Fruit fly (Drosophila melanogaster) whole organism, embryonic: ENCODE data around the gene Mvl.

Experiments used
- B-H1 ChIP-seq: fragments of 200-800 bp; sonication (Bioruptor generic); IDR thresholded peaks from 3 replicates; pipeline ENCODE4 v1.3.6; 2022; ENCODE audit warnings: missing biosample characterization, missing genetic modification characterization
- Bgb ChIP-seq: fragments of 200-800 bp; sonication (Bioruptor generic); IDR thresholded peaks from 2 replicates; pipeline ENCODE4 v1.3.6; 2022; ENCODE audit warnings: missing biosample characterization, missing genetic modification characterization; ENCODE audit not compliant: partially characterized antibody
- Blimp-1 ChIP-seq: fragments of 200-800 bp; sonication (Bioruptor generic); optimal IDR thresholded peaks from 3 replicates; lab custom pipeline; 2018; ENCODE audit warnings: missing biosample characterization, missing genetic modification characterization, mild to moderate bottlenecking, moderate library complexity, missing genetic modification reagents
- Bteb2 ChIP-seq: fragments of 200-800 bp; sonication (Bioruptor generic); optimal IDR thresholded peaks from 2 replicates; lab custom pipeline; 2016; ENCODE audit warnings: missing biosample characterization, missing genetic modification characterization
- CG10209 ChIP-seq: fragments of 200-800 bp; sonication (Bioruptor generic); optimal IDR thresholded peaks from 3 replicates; lab custom pipeline; 2017; ENCODE audit warnings: missing biosample characterization, mild to moderate bottlenecking, missing genetic modification characterization, missing genetic modification reagents
- CG10979 ChIP-seq: fragments of 200-800 bp; sonication (Bioruptor generic); optimal IDR thresholded peaks from 2 replicates; lab custom pipeline; 2018; ENCODE audit warnings: missing biosample characterization, mild to moderate bottlenecking, missing genetic modification characterization, moderate library complexity
- CG11456 ChIP-seq: fragments of 200-800 bp; sonication (Bioruptor generic); IDR thresholded peaks from 3 replicates; pipeline ENCODE4 v1.3.6; 2022; ENCODE audit warnings: missing biosample characterization, missing genetic modification characterization
- CG11696 ChIP-seq: fragments of 200-800 bp; sonication (Bioruptor generic); IDR thresholded peaks from 2 replicates; pipeline ENCODE4 v1.3.6; 2022; ENCODE audit warnings: missing biosample characterization, missing genetic modification characterization
- CG12104 ChIP-seq: fragments of 200-800 bp; sonication (Bioruptor generic); optimal IDR thresholded peaks from 3 replicates; lab custom pipeline; 2016; ENCODE audit warnings: missing biosample characterization, missing genetic modification characterization
- CG12155 ChIP-seq: fragments of 200-800 bp; sonication (Bioruptor generic); optimal IDR thresholded peaks from 3 replicates; lab custom pipeline; 2016; ENCODE audit warnings: missing biosample characterization, missing genetic modification characterization
- CG1233 ChIP-seq: fragments of 200-800 bp; sonication (Bioruptor generic); optimal IDR thresholded peaks from 4 replicates; lab custom pipeline; 2018; ENCODE audit warnings: missing biosample characterization, mild to moderate bottlenecking, missing genetic modification characterization
- CG12391 ChIP-seq: fragments of 200-800 bp; sonication (Bioruptor generic); optimal IDR thresholded peaks from 3 replicates; lab custom pipeline; 2018; ENCODE audit warnings: missing biosample characterization, mild to moderate bottlenecking, missing genetic modification characterization, moderate library complexity
- CG17328 ChIP-seq: fragments of 200-800 bp; sonication (Bioruptor generic); IDR thresholded peaks from 2 replicates; pipeline ENCODE4 v1.3.6; 2022; ENCODE audit warnings: missing biosample characterization, missing genetic modification characterization
- CG2129 ChIP-seq: fragments of 200-800 bp; sonication (Bioruptor generic); IDR thresholded peaks from 2 replicates; pipeline ENCODE4 v1.3.6; 2022; ENCODE audit warnings: missing biosample characterization, missing genetic modification characterization; ENCODE audit not compliant: partially characterized antibody
- CG30431 ChIP-seq: fragments of 200-800 bp; sonication (Bioruptor generic); optimal IDR thresholded peaks from 2 replicates; lab custom pipeline; 2017; ENCODE audit warnings: missing biosample characterization, missing genetic modification characterization
- CG3065 ChIP-seq: fragments of 200-800 bp; sonication (Bioruptor generic); optimal IDR thresholded peaks from 2 replicates; lab custom pipeline; 2016; ENCODE audit warnings: missing biosample characterization, missing genetic modification characterization
- CG3407 ChIP-seq: fragments of 200-800 bp; sonication (Bioruptor generic); optimal IDR thresholded peaks from 2 replicates; lab custom pipeline; 2018; ENCODE audit warnings: missing biosample characterization, mild to moderate bottlenecking, missing genetic modification characterization
- CG7271 ChIP-seq: fragments of 200-800 bp; sonication (Bioruptor generic); optimal IDR thresholded peaks from 2 replicates; lab custom pipeline; 2018; ENCODE audit warnings: missing biosample characterization, mild to moderate bottlenecking, missing genetic modification characterization, moderate library complexity
- CG7987 ChIP-seq: fragments of 200-800 bp; sonication (Bioruptor generic); optimal IDR thresholded peaks from 2 replicates; lab custom pipeline; 2018; ENCODE audit warnings: missing biosample characterization, mild to moderate bottlenecking, missing genetic modification characterization, moderate library complexity
- CHES-1-like ChIP-seq: fragments of 200-800 bp; sonication (Bioruptor generic); optimal IDR thresholded peaks from 2 replicates; lab custom pipeline; 2016; ENCODE audit warnings: missing biosample characterization, missing genetic modification characterization
- D ChIP-seq, 2 experiments: fragments of 200-800 bp in 1 of 2; fragments of >200 bp in 1 of 2; sonication (Bioruptor generic) in 1 of 2; optimal IDR thresholded peaks; 2 replicates in 1 of 2; 3 replicates in 1 of 2; lab custom pipeline; 2017; ENCODE audit warnings: mild to moderate bottlenecking in 1 of 2, missing biosample characterization in 1 of 2, missing genetic modification characterization in 1 of 2, missing genetic modification reagents in 1 of 2
- Eip74EF ChIP-seq, 2 experiments: fragments of 200-800 bp in 1 of 2; fragments of >200 bp in 1 of 2; sonication (Bioruptor generic) in 1 of 2; optimal IDR thresholded peaks; 2 replicates each; lab custom pipeline; 2017 to 2019; ENCODE audit warnings: missing biosample characterization in 2 of 2, missing genetic modification characterization in 2 of 2, mild to moderate bottlenecking in 1 of 2, moderate library complexity in 1 of 2
- H15 ChIP-seq: fragments of 200-800 bp; sonication (Bioruptor generic); IDR thresholded peaks from 3 replicates; pipeline ENCODE4 v1.3.6; 2022; ENCODE audit warnings: missing biosample characterization, missing genetic modification characterization
- HLH54F ChIP-seq: fragments of 200-800 bp; sonication (Bioruptor generic); optimal IDR thresholded peaks from 3 replicates; lab custom pipeline; 2016; ENCODE audit warnings: missing biosample characterization, missing genetic modification characterization
- HmgD ChIP-seq: fragments of 200-800 bp; sonication (Bioruptor generic); optimal IDR thresholded peaks from 3 replicates; lab custom pipeline; 2016; ENCODE audit warnings: missing biosample characterization, missing genetic modification characterization
- Hr3 ChIP-seq: fragments of 200-800 bp; sonication (Bioruptor generic); optimal IDR thresholded peaks from 3 replicates; lab custom pipeline; 2016; ENCODE audit warnings: missing biosample characterization, missing genetic modification characterization
- Hr51 ChIP-seq, 2 experiments: fragments of 200-800 bp; sonication (Bioruptor generic); optimal IDR thresholded peaks; 2 replicates in 1 of 2; 3 replicates in 1 of 2; lab custom pipeline; 2016 to 2018; ENCODE audit warnings: missing biosample characterization in 2 of 2, missing genetic modification characterization in 2 of 2, mild to moderate bottlenecking in 1 of 2, moderate library complexity in 1 of 2
- Hsf ChIP-seq: fragments of 200-800 bp; sonication (Bioruptor generic); optimal IDR thresholded peaks from 3 replicates; lab custom pipeline; 2016; ENCODE audit warnings: missing biosample characterization, missing genetic modification characterization
- Kr ChIP-seq: fragments of 200-800 bp; sonication (Bioruptor generic); optimal IDR thresholded peaks from 2 replicates; lab custom pipeline; 2017; ENCODE audit warnings: missing biosample characterization, mild to moderate bottlenecking, missing genetic modification characterization
- NC2β ChIP-seq: fragments of 200-800 bp; sonication (Bioruptor generic); optimal IDR thresholded peaks from 2 replicates; lab custom pipeline; 2016; ENCODE audit warnings: missing biosample characterization, missing genetic modification characterization
- NK7.1 ChIP-seq: fragments of 200-800 bp; sonication (Bioruptor generic); optimal IDR thresholded peaks from 3 replicates; lab custom pipeline; 2016; ENCODE audit warnings: missing biosample characterization, missing genetic modification characterization
- Nf-YC ChIP-seq: fragments of 200-800 bp; optimal IDR thresholded peaks from 3 replicates; lab custom pipeline; 2019; ENCODE audit warnings: missing biosample characterization, mild to moderate bottlenecking, missing genetic modification characterization, moderate library complexity
- Sox102F ChIP-seq: fragments of 200-800 bp; sonication (Bioruptor generic); optimal IDR thresholded peaks from 2 replicates; lab custom pipeline; 2018; ENCODE audit warnings: missing biosample characterization, mild to moderate bottlenecking, missing genetic modification characterization, moderate library complexity
- Tbp ChIP-seq: fragments of >200 bp; optimal IDR thresholded peaks from 2 replicates; lab custom pipeline; 2018; ENCODE audit warnings: missing biosample characterization, missing genetic modification characterization
- az2 ChIP-seq: fragments of 200-800 bp; sonication (Bioruptor generic); optimal IDR thresholded peaks from 3 replicates; lab custom pipeline; 2016; ENCODE audit warnings: missing biosample characterization, missing genetic modification characterization
- chinmo ChIP-seq: fragments of 200-800 bp; sonication (Bioruptor generic); IDR thresholded peaks from 4 replicates; pipeline ENCODE4 v1.3.6; 2022; ENCODE audit warnings: missing biosample characterization, missing genetic modification characterization; ENCODE audit not compliant: partially characterized antibody
- grn ChIP-seq: fragments of 200-800 bp; sonication (Bioruptor generic); optimal IDR thresholded peaks from 3 replicates; lab custom pipeline; 2017; ENCODE audit warnings: missing biosample characterization, missing genetic modification characterization
- jing ChIP-seq: fragments of 200-800 bp; sonication (Bioruptor generic); optimal IDR thresholded peaks from 2 replicates; lab custom pipeline; 2018; ENCODE audit warnings: missing biosample characterization, mild to moderate bottlenecking, missing genetic modification characterization
- kah ChIP-seq: fragments of 200-800 bp; sonication (Bioruptor generic); optimal IDR thresholded peaks from 2 replicates; lab custom pipeline; 2018; ENCODE audit warnings: missing biosample characterization, mild to moderate bottlenecking, missing genetic modification characterization
- luna ChIP-seq: fragments of 200-800 bp; sonication (Bioruptor generic); optimal IDR thresholded peaks from 2 replicates; lab custom pipeline; 2016; ENCODE audit warnings: missing biosample characterization, missing genetic modification characterization
- mirr ChIP-seq: fragments of 200-800 bp; sonication (Bioruptor generic); optimal IDR thresholded peaks from 3 replicates; lab custom pipeline; 2018; ENCODE audit warnings: missing biosample characterization, mild to moderate bottlenecking, missing genetic modification characterization
- nom ChIP-seq: fragments of 200-800 bp; sonication (Bioruptor generic); optimal IDR thresholded peaks from 2 replicates; lab custom pipeline; 2017; ENCODE audit warnings: missing biosample characterization, missing genetic modification characterization, mild to moderate bottlenecking, moderate library complexity, missing genetic modification reagents
- p53 ChIP-seq: fragments of 200-800 bp; sonication (Bioruptor generic); optimal IDR thresholded peaks from 2 replicates; lab custom pipeline; 2016; ENCODE audit warnings: missing biosample characterization, missing genetic modification characterization
- prd ChIP-seq, 3 experiments: fragments of >200 bp in 2 of 3; fragments of 200-800 bp in 1 of 3; sonication (Bioruptor generic) in 1 of 3; optimal IDR thresholded peaks in 2 of 3; IDR thresholded peaks in 1 of 3; 2 replicates in 2 of 3; 3 replicates in 1 of 3; pipeline versions ENCODE4 v1.3.6 to Lab custom; 2017 to 2022; ENCODE audit warnings: missing biosample characterization in 1 of 3, missing genetic modification characterization in 1 of 3
- tll ChIP-seq, 2 experiments: fragments of 200-800 bp in 1 of 2; fragments of >200 bp in 1 of 2; sonication (Bioruptor generic) in 1 of 2; optimal IDR thresholded peaks; 2 replicates each; lab custom pipeline; 2017 to 2019; ENCODE audit warnings: missing biosample characterization in 2 of 2, missing genetic modification characterization in 2 of 2, mild to moderate bottlenecking in 1 of 2, moderate library complexity in 1 of 2
- wdn ChIP-seq: fragments of 200-800 bp; sonication (Bioruptor generic); IDR thresholded peaks from 2 replicates; pipeline ENCODE4 v1.3.6; 2022; ENCODE audit warnings: missing biosample characterization, missing genetic modification characterization
- wek ChIP-seq: fragments of 200-800 bp; sonication (Bioruptor generic); optimal IDR thresholded peaks from 3 replicates; lab custom pipeline; 2018; ENCODE audit warnings: missing biosample characterization, mild to moderate bottlenecking, missing genetic modification characterization, moderate library complexity
- wor ChIP-seq: fragments of 200-800 bp; sonication (Bioruptor generic); IDR thresholded peaks from 2 replicates; pipeline ENCODE4 v1.3.6; 2022; ENCODE audit warnings: missing biosample characterization, missing genetic modification characterization

Gene Mvl

DNA sequence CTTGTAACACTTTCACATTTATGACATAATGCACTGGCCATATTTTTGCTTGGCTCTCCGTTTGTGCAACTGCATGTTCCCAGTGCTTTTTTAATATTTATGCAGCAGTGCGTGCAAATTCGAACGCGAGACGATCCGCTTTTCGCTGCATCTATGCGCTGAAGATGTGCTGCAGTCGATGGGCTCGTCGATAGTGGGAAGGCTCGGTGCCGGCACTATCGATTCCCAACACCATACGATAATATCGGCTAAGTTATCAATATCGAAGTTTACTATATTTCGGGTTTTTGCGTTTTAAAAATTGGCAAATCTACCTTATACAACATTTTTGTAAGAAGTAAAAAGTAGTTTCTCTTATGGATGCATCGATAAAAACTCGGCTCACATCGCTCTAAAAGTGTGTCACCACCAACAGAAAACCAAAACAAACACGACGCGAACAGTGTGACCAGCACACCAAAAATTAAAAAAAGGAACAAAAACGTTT lies 37.1 kb upstream of the Mvl start, which contains the start of gene RhoGAP93B (continued):
- TF ChIP-seq Bteb2 (GFP tag; lab: Kevin White, UChicago) = peak; percentile 60
- peak; percentile 82 for TF ChIP-seq Sox102F (GFP tag; lab: Kevin White, UChicago)
- TF ChIP-seq az2 = peak; percentile 50
- TF ChIP-seq wek = peak; percentile 25
- peak; percentile 61 for TF ChIP-seq wdn
- TF ChIP-seq Kr (GFP tag; lab: Kevin White, UChicago) = no peak
- peak; percentile 89 for TF ChIP-seq Hr3 (GFP tag; lab: Kevin White, UChicago)
- TF ChIP-seq wor (GFP tag; lab: Robert Waterston, UW) = peak; percentile 75
- peak; percentile 90 for TF ChIP-seq H15 (GFP tag; lab: Robert Waterston, UW)
- TF ChIP-seq B-H1 (GFP tag; lab: Robert Waterston, UW) = peak; percentile 82
- peak; percentile 33 for TF ChIP-seq grn (GFP tag; lab: Kevin White, UChicago)
- peak; percentile 56 for TF ChIP-seq p53 (GFP tag; lab: Kevin White, UChicago)
- TF ChIP-seq CG11696 (GFP tag; lab: Robert Waterston, UW) = peak; percentile 44; the same call in 1 of the 2 replicates
- peak; percentile 100 for TF ChIP-seq chinmo (GFP tag; lab: Robert Waterston, UW)
- peak; percentile 12 for TF ChIP-seq kah (GFP tag; lab: Kevin White, UChicago)
- peak; percentile 69 for TF ChIP-seq CG12104 (GFP tag; lab: Kevin White, UChicago)
- peak; percentile 100 for TF ChIP-seq Bgb
- peak; percentile 100 for TF ChIP-seq CG2129 (GFP tag; lab: Robert Waterston, UW)
- TF ChIP-seq HmgD (GFP tag; lab: Kevin White, UChicago) = peak; percentile 79
- TF ChIP-seq CG12391 (tag; lab: Kevin White, UChicago) = peak; percentile 93
- peak; percentile 95 for TF ChIP-seq CHES-1-like
- peak; percentile 75 to 89 for TF ChIP-seq Hr51 (GFP tag; optimal IDR thresholded peaks at IDR 0.05; lab: Kevin White, UChicago)
- no peak for TF ChIP-seq Eip74EF (GFP tag; optimal IDR thresholded peaks at IDR 0.05; lab: Kevin White, UChicago)
- peak; percentile 69 for TF ChIP-seq CG1233 (GFP tag; lab: Kevin White, UChicago)
- peak; percentile 62 for TF ChIP-seq CG10209 (GFP tag; lab: Kevin White, UChicago)
- no peak for TF ChIP-seq prd (optimal IDR thresholded peaks at IDR 0.05; lab: Kevin White, UChicago)
- TF ChIP-seq prd (GFP tag; IDR thresholded peaks at IDR 0.05; lab: Robert Waterston, UW) = peak; percentile 96
- TF ChIP-seq mirr (GFP tag; lab: Kevin White, UChicago) = peak; percentile 62
- TF ChIP-seq tll (GFP tag; optimal IDR thresholded peaks at IDR 0.05; lab: Kevin White, UChicago) = peak in 1 of 2 experiments; percentile 29
- TF ChIP-seq CG3407 = no peak
- TF ChIP-seq Blimp-1 (GFP tag; lab: Kevin White, UChicago) = peak; percentile 83
- TF ChIP-seq jing (GFP tag; lab: Kevin White, UChicago) = no peak
- TF ChIP-seq CG7987 (GFP tag; lab: Kevin White, UChicago) = peak; percentile 68
- peak; percentile 83 for TF ChIP-seq NC2β (GFP tag; lab: Kevin White, UChicago)
- TF ChIP-seq NK7.1 (GFP tag; lab: Kevin White, UChicago) = peak; percentile 63
- TF ChIP-seq Nf-YC (tag; lab: Kevin White, UChicago) = peak; percentile 77
- TF ChIP-seq CG7271 = peak; percentile 84
- TF ChIP-seq nom = peak; percentile 55
- peak; percentile 71 for TF ChIP-seq CG10979 (tag; lab: Kevin White, UChicago)
- TF ChIP-seq CG30431 (GFP tag; lab: Kevin White, UChicago) = peak; percentile 39
- TF ChIP-seq D (optimal IDR thresholded peaks at IDR 0.05; lab: Kevin White, UChicago) = peak; percentile 5
- peak; percentile 55 for TF ChIP-seq D (GFP tag; optimal IDR thresholded peaks at IDR 0.05; lab: Kevin White, UChicago)
- TF ChIP-seq CG3065 (GFP tag; lab: Kevin White, UChicago) = peak; percentile 54
- TF ChIP-seq HLH54F (GFP tag; lab: Kevin White, UChicago) = peak; percentile 95
- TF ChIP-seq luna (GFP tag; lab: Kevin White, UChicago) = peak; percentile 53
- no peak for TF ChIP-seq Tbp (GFP tag; lab: Kevin White, UChicago)
- TF ChIP-seq CG17328 (GFP tag; lab: Robert Waterston, UW) = peak; percentile 88
- TF ChIP-seq CG11456 (GFP tag; lab: Robert Waterston, UW) = peak; percentile 94
- peak; percentile 76 for TF ChIP-seq Hsf (GFP tag; lab: Kevin White, UChicago)
- peak; percentile 79 for TF ChIP-seq CG12155
